Worm (Caenorhabditis elegans): ENCODE measurements around the gene F07E5.7.

F07E5.7 gene

ce11 chrII:2091972-2092371 lies 20.6 kb upstream of the F07E5.7 start, which contains the start of gene T16A1.10:
T16A1.10 (minus strand) TSS chrII:2092094.
- no peak for TF ChIP-seq pqm-1 (tag; optimal IDR thresholded peaks at IDR 0.05)
- TF ChIP-seq zip-5 (tag; optimal IDR thresholded peaks at IDR 0.05) = no peak
- TF ChIP-seq K02D7.2 (tag; optimal IDR thresholded peaks at IDR 0.05) = no peak
- TF ChIP-seq unc-86 (tag; optimal IDR thresholded peaks at IDR 0.05) = no peak
- no peak for TF ChIP-seq fax-1 (tag; optimal IDR thresholded peaks at IDR 0.05)
- no peak for TF ChIP-seq F13H6.1 (tag; optimal IDR thresholded peaks at IDR 0.05)
- no peak for TF ChIP-seq ets-4 (tag; optimal IDR thresholded peaks at IDR 0.05)
- no peak for TF ChIP-seq nfya-1 (tag; optimal IDR thresholded peaks at IDR 0.05)
- no peak for TF ChIP-seq madf-2 (tag; optimal IDR thresholded peaks at IDR 0.05)
- TF ChIP-seq unc-3 (GFP tag; conservative IDR thresholded peaks at IDR 0.05) = no peak
- no peak for TF ChIP-seq unc-3 (tag; optimal IDR thresholded peaks at IDR 0.05)
- TF ChIP-seq unc-42 (tag; optimal IDR thresholded peaks at IDR 0.05) = no peak
- TF ChIP-seq tbx-2 (tag; optimal IDR thresholded peaks at IDR 0.05) = no peak

ce11 chrII:2090605-2091004 lies 19.3 kb upstream of the F07E5.7 start, which contains the start of gene trpl-5:
trpl-5 (minus strand) TSS chrII:2090636.
- TF ChIP-seq hlh-13 (GFP tag; optimal IDR thresholded peaks at IDR 0.05) (no peak), elt-2 (tag; optimal IDR thresholded peaks at IDR 0.05) (peak; percentile 80)

ce11 chrII:2087206-2087605 lies 15.9 kb upstream of the F07E5.7 start:
- no peak for TF ChIP-seq ceh-45 (GFP tag; IDR thresholded peaks at IDR 0.05)
- TF ChIP-seq K09A11.1 (tag; optimal IDR thresholded peaks at IDR 0.05; ENCODE audit: insufficient read depth) = no peak
- TF ChIP-seq npax-4 (tag; optimal IDR thresholded peaks at IDR 0.05) = no peak
- TF ChIP-seq mec-3 (tag; optimal IDR thresholded peaks at IDR 0.05; ENCODE audit: borderline replicate concordance) = no peak

- TF ChIP-seq hlh-15 (tag; optimal IDR thresholded peaks at IDR 0.05) (no peak), pha-4 (tag; optimal IDR thresholded peaks at IDR 0.05) (no peak), gmeb-2 (tag; optimal IDR thresholded peaks at IDR 0.05) (no peak), nhr-11 (tag; optimal IDR thresholded peaks at IDR 0.05) (no peak), unc-42 (tag; optimal IDR thresholded peaks at IDR 0.05) (no peak), ceh-19 (GFP tag; optimal IDR thresholded peaks at IDR 0.05) (no peak), che-1 (tag; optimal IDR thresholded peaks at IDR 0.05) (no peak), ceh-9 (tag; optimal IDR thresholded peaks at IDR 0.05) (no peak), dmd-4 (tag; optimal IDR thresholded peaks at IDR 0.05; ENCODE audit: borderline replicate concordance) (no peak), sdc-2 (tag; optimal IDR thresholded peaks at IDR 0.05) (no peak), pqm-1 (tag; optimal IDR thresholded peaks at IDR 0.05) (no peak), pag-3 (tag; optimal IDR thresholded peaks at IDR 0.05; ENCODE audit: borderline replicate concordance) (no peak), Y22D7AL.16 (tag; optimal IDR thresholded peaks at IDR 0.05) (no peak), ceh-34 (tag; optimal IDR thresholded peaks at IDR 0.05) (no peak), sox-2 (GFP tag; IDR thresholded peaks at IDR 0.05) (no peak), tbx-2 (tag; optimal IDR thresholded peaks at IDR 0.05) (no peak), nfya-1 (tag; optimal IDR thresholded peaks at IDR 0.05) (no peak), fkh-10 (GFP tag; optimal IDR thresholded peaks at IDR 0.05) (no peak)
These were observed 12.4 kb upstream of the F07E5.7 start, which contains the start of the genes T16A1.5 and fbxc-49 for ce11 chrII:2083726-2084179. T16A1.5 (minus strand) TSS chrII:2083826. fbxc-49 (plus strand) TSS chrII:2084129.

- TF ChIP-seq pag-3 (tag; optimal IDR thresholded peaks at IDR 0.05; ENCODE audit: borderline replicate concordance) = no peak
- TF ChIP-seq F13H6.1 (tag; optimal IDR thresholded peaks at IDR 0.05) = no peak
- no peak for TF ChIP-seq che-1 (tag; optimal IDR thresholded peaks at IDR 0.05)
- no peak for TF ChIP-seq nhr-11 (tag; optimal IDR thresholded peaks at IDR 0.05)
- no peak for TF ChIP-seq sox-4 (tag; optimal IDR thresholded peaks at IDR 0.05)
- no peak for TF ChIP-seq hlh-13 (GFP tag; optimal IDR thresholded peaks at IDR 0.05)
- no peak for TF ChIP-seq zip-5 (tag; optimal IDR thresholded peaks at IDR 0.05)
- TF ChIP-seq ahr-1 (tag; optimal IDR thresholded peaks at IDR 0.05) = no peak
- TF ChIP-seq syd-9 (tag; optimal IDR thresholded peaks at IDR 0.05) = no peak
- no peak for TF ChIP-seq rnt-1 (tag; optimal IDR thresholded peaks at IDR 0.05)
- TF ChIP-seq npax-4 (tag; optimal IDR thresholded peaks at IDR 0.05) = no peak
- no peak for TF ChIP-seq unc-42 (tag; optimal IDR thresholded peaks at IDR 0.05)
- TF ChIP-seq ceh-18 (tag; optimal IDR thresholded peaks at IDR 0.05) = no peak
- TF ChIP-seq dve-1 (tag; optimal IDR thresholded peaks at IDR 0.05) = no peak
- no peak for TF ChIP-seq tbx-7 (tag; optimal IDR thresholded peaks at IDR 0.05)
- TF ChIP-seq pqm-1 (tag; optimal IDR thresholded peaks at IDR 0.05) = no peak
These were observed 9.9 kb upstream of the F07E5.7 start, which contains the start of gene T16A1.4 for ce11 chrII:2081257-2081656. T16A1.4 (plus strand) TSS chrII:2081557.

Data from whole organism, late embryonic.